Fruit fly (Drosophila melanogaster) whole organism, embryonic: ENCODE results near the gene CG42578.
A peak's percentile ranks its signal among the peaks of the same experiment; 100 is the strongest.

ENCODE experiments used
- Atf3 ChIP-seq: fragments of 200-800 bp; sonication (Bioruptor generic); optimal IDR thresholded peaks from 3 replicates; lab custom pipeline; 2016; ENCODE audit warnings: missing biosample characterization, missing genetic modification characterization
- B-H1 ChIP-seq: fragments of 200-800 bp; sonication (Bioruptor generic); IDR thresholded peaks from 3 replicates; pipeline ENCODE4 v1.3.6; 2022; ENCODE audit warnings: missing biosample characterization, missing genetic modification characterization
- BEAF-32 ChIP-seq: fragments of 200-800 bp; sonication (Bioruptor generic); optimal IDR thresholded peaks from 3 replicates; lab custom pipeline; 2017; ENCODE audit warnings: missing biosample characterization, missing genetic modification characterization, mild to moderate bottlenecking, moderate library complexity, missing genetic modification reagents
- CG10147 ChIP-seq: fragments of 200-800 bp; sonication (Bioruptor generic); optimal IDR thresholded peaks from 2 replicates; lab custom pipeline; 2019; ENCODE audit warnings: missing biosample characterization, mild to moderate bottlenecking, missing genetic modification characterization, moderate library complexity
- CG10565 ChIP-seq: fragments of 200-800 bp; sonication (Bioruptor generic); optimal IDR thresholded peaks from 3 replicates; lab custom pipeline; 2016; ENCODE audit warnings: missing biosample characterization, mild to moderate bottlenecking, missing genetic modification characterization
- CG10959 ChIP-seq: fragments of 200-800 bp; sonication (Bioruptor generic); IDR thresholded peaks from 2 replicates; pipeline ENCODE4 v1.3.6; 2022; ENCODE audit warnings: missing biosample characterization, missing genetic modification characterization
- CG10979 ChIP-seq: fragments of 200-800 bp; sonication (Bioruptor generic); optimal IDR thresholded peaks from 2 replicates; lab custom pipeline; 2018; ENCODE audit warnings: missing biosample characterization, mild to moderate bottlenecking, missing genetic modification characterization, moderate library complexity
- CG11398 ChIP-seq: fragments of 200-800 bp; sonication (Bioruptor generic); optimal IDR thresholded peaks from 2 replicates; lab custom pipeline; 2016; ENCODE audit warnings: missing biosample characterization, missing genetic modification characterization
- CG14441 ChIP-seq: fragments of 200-800 bp; sonication (Bioruptor generic); IDR thresholded peaks from 2 replicates; pipeline ENCODE4 v1.3.6; 2022; ENCODE audit warnings: missing biosample characterization, missing genetic modification characterization
- CG14860 ChIP-seq: fragments of 200-800 bp; sonication (Bioruptor generic); IDR thresholded peaks from 3 replicates; pipeline ENCODE4 v1.3.6; 2022; ENCODE audit warnings: missing biosample characterization, missing genetic modification characterization; ENCODE audit not compliant: partially characterized antibody
- CG15269 ChIP-seq: fragments of 200-800 bp; sonication (Bioruptor generic); optimal IDR thresholded peaks from 2 replicates; lab custom pipeline; 2018; ENCODE audit warnings: missing biosample characterization, mild to moderate bottlenecking, missing genetic modification characterization, moderate library complexity
- CG1647 ChIP-seq: fragments of 200-800 bp; sonication (Bioruptor generic); optimal IDR thresholded peaks from 3 replicates; lab custom pipeline; 2016; ENCODE audit warnings: missing biosample characterization, missing genetic modification characterization
- CG17186 ChIP-seq: fragments of 200-800 bp; sonication (Bioruptor generic); optimal IDR thresholded peaks from 3 replicates; lab custom pipeline; 2017; ENCODE audit warnings: missing biosample characterization, missing genetic modification reagents, missing genetic modification characterization
- CG17359 ChIP-seq: fragments of 200-800 bp; sonication (Bioruptor generic); optimal IDR thresholded peaks from 3 replicates; lab custom pipeline; 2018; ENCODE audit warnings: missing biosample characterization, mild to moderate bottlenecking, missing genetic modification characterization, moderate library complexity
- CG17802 ChIP-seq: fragments of 200-800 bp; sonication (Bioruptor generic); optimal IDR thresholded peaks from 2 replicates; lab custom pipeline; 2018; ENCODE audit warnings: missing biosample characterization, mild to moderate bottlenecking, missing genetic modification characterization, moderate library complexity
- CG18262 ChIP-seq: fragments of 200-800 bp; optimal IDR thresholded peaks from 3 replicates; lab custom pipeline; 2019; ENCODE audit warnings: missing biosample characterization, mild to moderate bottlenecking, missing genetic modification characterization, moderate library complexity
- CG18599 ChIP-seq: fragments of 200-800 bp; sonication (Bioruptor generic); optimal IDR thresholded peaks from 3 replicates; lab custom pipeline; 2017; ENCODE audit warnings: missing biosample characterization, missing genetic modification characterization, mild to moderate bottlenecking, moderate library complexity, missing genetic modification reagents
- CG31441 ChIP-seq: fragments of 200-800 bp; sonication (Bioruptor generic); IDR thresholded peaks from 2 replicates; pipeline ENCODE4 v1.3.6; 2022; ENCODE audit warnings: missing biosample characterization, missing genetic modification characterization
- CG33557 ChIP-seq: fragments of 200-800 bp; sonication (Bioruptor generic); optimal IDR thresholded peaks from 2 replicates; lab custom pipeline; 2019; ENCODE audit warnings: missing biosample characterization, mild to moderate bottlenecking, missing genetic modification characterization, moderate library complexity
- CG6854 ChIP-seq: fragments of 200-800 bp; sonication (Bioruptor generic); optimal IDR thresholded peaks from 3 replicates; lab custom pipeline; 2017; ENCODE audit warnings: missing biosample characterization, mild to moderate bottlenecking, missing genetic modification characterization
- CG7372 ChIP-seq: fragments of 200-800 bp; sonication (Bioruptor generic); IDR thresholded peaks from 2 replicates; pipeline ENCODE4 v1.3.6; 2022; ENCODE audit warnings: missing biosample characterization, missing genetic modification characterization
- CG7963 ChIP-seq: fragments of 200-800 bp; sonication (Bioruptor generic); IDR thresholded peaks from 3 replicates; pipeline ENCODE4 v1.3.6; 2022; ENCODE audit warnings: missing biosample characterization, missing genetic modification characterization; ENCODE audit not compliant: partially characterized antibody
- CG8089 ChIP-seq: fragments of 200-800 bp; sonication (Bioruptor generic); optimal IDR thresholded peaks from 3 replicates; lab custom pipeline; 2016; ENCODE audit warnings: missing biosample characterization, missing genetic modification characterization
- Dbx ChIP-seq: fragments of 200-800 bp; sonication (Bioruptor generic); IDR thresholded peaks from 3 replicates; pipeline ENCODE4 v1.3.6; 2022; ENCODE audit warnings: missing biosample characterization, missing genetic modification characterization
- Dek ChIP-seq: fragments of 200-800 bp; sonication (Bioruptor generic); optimal IDR thresholded peaks from 3 replicates; lab custom pipeline; 2019; ENCODE audit warnings: missing biosample characterization, mild to moderate bottlenecking, missing genetic modification characterization, moderate library complexity
- Ets65A ChIP-seq: fragments of 200-800 bp; sonication (Bioruptor generic); peaks from one replicate; lab custom pipeline; 2016; ENCODE audit warnings: missing biosample characterization, missing genetic modification characterization
- Fer1 ChIP-seq: fragments of 200-800 bp; sonication (Bioruptor generic); optimal IDR thresholded peaks from 2 replicates; lab custom pipeline; 2017; ENCODE audit warnings: missing biosample characterization, mild to moderate bottlenecking, missing genetic modification characterization
- HLH54F ChIP-seq: fragments of 200-800 bp; sonication (Bioruptor generic); optimal IDR thresholded peaks from 3 replicates; lab custom pipeline; 2016; ENCODE audit warnings: missing biosample characterization, missing genetic modification characterization
- Hr39 ChIP-seq: fragments of >200 bp; optimal IDR thresholded peaks from 2 replicates; lab custom pipeline; 2017
- Max ChIP-seq: fragments of 200-800 bp; sonication (Bioruptor generic); optimal IDR thresholded peaks from 2 replicates; lab custom pipeline; 2016; ENCODE audit warnings: missing biosample characterization, mild to moderate bottlenecking, missing genetic modification characterization
- Nf-YC ChIP-seq: fragments of 200-800 bp; optimal IDR thresholded peaks from 3 replicates; lab custom pipeline; 2019; ENCODE audit warnings: missing biosample characterization, mild to moderate bottlenecking, missing genetic modification characterization, moderate library complexity
- Ssrp ChIP-seq: fragments of 200-800 bp; sonication (Bioruptor generic); optimal IDR thresholded peaks from 2 replicates; lab custom pipeline; 2018; ENCODE audit warnings: missing biosample characterization, mild to moderate bottlenecking, missing genetic modification characterization, moderate library complexity
- Vsx1 ChIP-seq: fragments of 200-800 bp; sonication (Bioruptor generic); optimal IDR thresholded peaks from 2 replicates; lab custom pipeline; 2017; ENCODE audit warnings: missing biosample characterization, mild to moderate bottlenecking, missing genetic modification characterization, missing genetic modification reagents
- ato ChIP-seq: fragments of 200-800 bp; sonication (Bioruptor generic); IDR thresholded peaks from 2 replicates; pipeline ENCODE4 v1.3.6; 2022; ENCODE audit warnings: missing biosample characterization, missing genetic modification characterization; ENCODE audit not compliant: partially characterized antibody
- cg ChIP-seq: fragments of 200-800 bp; sonication (Bioruptor generic); optimal IDR thresholded peaks from 3 replicates; lab custom pipeline; 2019; ENCODE audit warnings: missing biosample characterization, mild to moderate bottlenecking, missing genetic modification characterization, moderate library complexity
- chif ChIP-seq, 2 experiments: fragments of 200-800 bp; sonication (Bioruptor generic); optimal IDR thresholded peaks; 3 replicates each; lab custom pipeline; 2016; ENCODE audit warnings: missing biosample characterization in 2 of 2, missing genetic modification characterization in 2 of 2
- corto ChIP-seq: fragments of 200-800 bp; sonication (Bioruptor generic); optimal IDR thresholded peaks from 2 replicates; lab custom pipeline; 2016; ENCODE audit warnings: missing biosample characterization, mild to moderate bottlenecking, missing genetic modification characterization, moderate library complexity
- dimm ChIP-seq: fragments of 200-800 bp; sonication (Bioruptor generic); IDR thresholded peaks from 2 replicates; pipeline ENCODE4 v1.3.6; 2022; ENCODE audit warnings: missing biosample characterization, missing genetic modification characterization
- dmrt99B ChIP-seq: fragments of 200-800 bp; sonication (Bioruptor generic); optimal IDR thresholded peaks from 2 replicates; lab custom pipeline; 2018; ENCODE audit warnings: missing biosample characterization, mild to moderate bottlenecking, missing genetic modification characterization, moderate library complexity
- en ChIP-seq: fragments of 200-800 bp; sonication (Bioruptor generic); optimal IDR thresholded peaks from 2 replicates; lab custom pipeline; 2016; ENCODE audit warnings: missing biosample characterization, missing genetic modification characterization
- gfzf ChIP-seq: fragments of 200-800 bp; sonication (Bioruptor generic); optimal IDR thresholded peaks from 2 replicates; lab custom pipeline; 2016; ENCODE audit warnings: missing biosample characterization, mild to moderate bottlenecking, missing genetic modification characterization, moderate library complexity
- grn ChIP-seq: fragments of 200-800 bp; sonication (Bioruptor generic); optimal IDR thresholded peaks from 3 replicates; lab custom pipeline; 2017; ENCODE audit warnings: missing biosample characterization, missing genetic modification characterization
- h ChIP-seq: fragments of >200 bp; optimal IDR thresholded peaks from 2 replicates; lab custom pipeline; 2017
- inv ChIP-seq: fragments of 200-800 bp; sonication (Bioruptor generic); IDR thresholded peaks from 2 replicates; pipeline ENCODE4 v1.3.6; 2022; ENCODE audit warnings: missing biosample characterization, missing genetic modification characterization; ENCODE audit not compliant: partially characterized antibody
- kni ChIP-seq: fragments of 200-800 bp; sonication (Bioruptor generic); optimal IDR thresholded peaks from 3 replicates; lab custom pipeline; 2017; ENCODE audit warnings: mild to moderate bottlenecking, missing biosample characterization, missing genetic modification reagents, missing genetic modification characterization
- lbe ChIP-seq: fragments of 200-800 bp; sonication (Bioruptor generic); optimal IDR thresholded peaks from 2 replicates; lab custom pipeline; 2016; ENCODE audit warnings: missing biosample characterization, mild to moderate bottlenecking, missing genetic modification characterization
- nerfin-1 ChIP-seq: fragments of 200-800 bp; sonication (Bioruptor generic); optimal IDR thresholded peaks from 3 replicates; lab custom pipeline; 2019; ENCODE audit warnings: missing biosample characterization, mild to moderate bottlenecking, missing genetic modification characterization, moderate library complexity
- p53 ChIP-seq: fragments of 200-800 bp; sonication (Bioruptor generic); optimal IDR thresholded peaks from 2 replicates; lab custom pipeline; 2016; ENCODE audit warnings: missing biosample characterization, missing genetic modification characterization
- pita ChIP-seq: fragments of 200-800 bp; sonication (Bioruptor generic); optimal IDR thresholded peaks from 2 replicates; lab custom pipeline; 2017; ENCODE audit warnings: missing biosample characterization, mild to moderate bottlenecking, missing genetic modification characterization
- sug ChIP-seq: fragments of 200-800 bp; optimal IDR thresholded peaks from 2 replicates; lab custom pipeline; 2019; ENCODE audit warnings: missing biosample characterization, mild to moderate bottlenecking, missing genetic modification characterization, moderate library complexity
- tap ChIP-seq: fragments of 200-800 bp; optimal IDR thresholded peaks from 3 replicates; lab custom pipeline; 2019; ENCODE audit warnings: missing biosample characterization, mild to moderate bottlenecking, missing genetic modification characterization, moderate library complexity

CG42578 gene

DNA sequence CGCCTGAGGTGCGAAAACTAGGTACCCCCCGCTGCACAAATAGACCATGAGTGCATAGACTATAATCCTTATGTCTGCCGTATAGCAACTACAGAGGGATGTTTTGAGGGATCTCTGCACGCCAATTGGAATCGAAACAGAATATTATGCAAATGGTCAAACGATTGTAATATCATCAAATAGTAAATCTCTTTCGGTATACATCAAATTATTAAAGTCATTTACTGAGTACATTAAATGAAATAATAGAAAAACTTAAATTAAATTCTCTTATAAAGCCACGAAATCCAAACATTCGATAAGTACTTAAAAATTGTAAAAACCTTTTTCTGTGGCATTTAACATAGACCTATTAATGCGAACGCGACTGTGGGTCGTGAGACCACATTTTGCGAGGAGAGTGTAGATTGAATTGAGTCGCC lies 42.5 kb downstream of the CG42578 start (continued):
- TF ChIP-seq h (lab: Kevin White, UChicago), result no peak
- TF ChIP-seq CG7963 (GFP tag; lab: Robert Waterston, UW), result no peak
- peak; percentile 26 for TF ChIP-seq CG33557 (GFP tag; lab: Kevin White, UChicago)
- TF ChIP-seq Ets65A, result no peak
- no peak for TF ChIP-seq inv (GFP tag; lab: Robert Waterston, UW)
- TF ChIP-seq p53, result no peak
- no peak for TF ChIP-seq gfzf (GFP tag; lab: Kevin White, UChicago)
- TF ChIP-seq kni, result peak; percentile 1
- peak; percentile 54 for TF ChIP-seq CG10147
- TF ChIP-seq CG11398 (GFP tag; lab: Kevin White, UChicago), result no peak
- TF ChIP-seq sug (tag; lab: Kevin White, UChicago), result peak; percentile 29
- TF ChIP-seq CG8089 (GFP tag; lab: Kevin White, UChicago), result no peak
- TF ChIP-seq Fer1 (GFP tag; lab: Kevin White, UChicago), result peak; percentile 63
- TF ChIP-seq Hr39 (lab: Kevin White, UChicago), result no peak
- no peak for TF ChIP-seq CG14860 (GFP tag; lab: Robert Waterston, UW)
- peak; percentile 49 for TF ChIP-seq Max (GFP tag; lab: Kevin White, UChicago)
- peak; percentile 16 to 32 for TF ChIP-seq chif (GFP tag; optimal IDR thresholded peaks at IDR 0.05; lab: Kevin White, UChicago)
- TF ChIP-seq CG31441 (GFP tag; lab: Robert Waterston, UW), result peak; percentile 69
- no peak for TF ChIP-seq CG17802 (tag; lab: Kevin White, UChicago)
- peak; percentile 32 for TF ChIP-seq Dek
- no peak for TF ChIP-seq Atf3 (GFP tag; lab: Kevin White, UChicago)
- no peak for TF ChIP-seq Dbx (GFP tag; lab: Robert Waterston, UW)
- no peak for TF ChIP-seq corto
- TF ChIP-seq B-H1 (GFP tag; lab: Robert Waterston, UW), result no peak
- peak; percentile 59 for TF ChIP-seq CG15269 (tag; lab: Kevin White, UChicago)
- no peak for TF ChIP-seq lbe (GFP tag; lab: Kevin White, UChicago)
- TF ChIP-seq CG6854 (GFP tag; lab: Kevin White, UChicago), result peak; percentile 34
- TF ChIP-seq CG17359, result peak; percentile 53
- peak; percentile 23 for TF ChIP-seq HLH54F (GFP tag; lab: Kevin White, UChicago)
- TF ChIP-seq CG10979 (tag; lab: Kevin White, UChicago), result peak; percentile 78
- TF ChIP-seq Ssrp (tag; lab: Kevin White, UChicago), result peak; percentile 72
- no peak for TF ChIP-seq CG14441
- TF ChIP-seq pita (GFP tag; lab: Kevin White, UChicago), result no peak
- no peak for TF ChIP-seq dimm (GFP tag; lab: Robert Waterston, UW)
- peak; percentile 80 for TF ChIP-seq dmrt99B (tag; lab: Kevin White, UChicago)
- TF ChIP-seq grn (GFP tag; lab: Kevin White, UChicago), result no peak
- TF ChIP-seq CG10959 (GFP tag; lab: Robert Waterston, UW), result no peak
- peak; percentile 67 for TF ChIP-seq CG18599
- TF ChIP-seq BEAF-32, result no peak
- peak; percentile 26 for TF ChIP-seq Nf-YC (tag; lab: Kevin White, UChicago)
- no peak for TF ChIP-seq CG17186
- TF ChIP-seq Vsx1 (GFP tag; lab: Kevin White, UChicago), result peak; percentile 19
- peak; percentile 44 for TF ChIP-seq tap (tag; lab: Kevin White, UChicago)
- peak; percentile 81 for TF ChIP-seq CG18262
- no peak for TF ChIP-seq CG10565
- TF ChIP-seq ato (GFP tag; lab: Robert Waterston, UW), result no peak
- TF ChIP-seq CG1647 (GFP tag; lab: Kevin White, UChicago), result peak; percentile 27
- peak; percentile 37 for TF ChIP-seq en
- TF ChIP-seq CG7372 (GFP tag; lab: Robert Waterston, UW), result no peak
- no peak for TF ChIP-seq cg (GFP tag; lab: Kevin White, UChicago)
- peak; percentile 67 for TF ChIP-seq nerfin-1 (tag; lab: Kevin White, UChicago)
